Fruit fly (Drosophila melanogaster) whole organism, embryonic: Measurements from ENCODE around the gene spg.

ENCODE experiments used
- BEAF-32 ChIP-seq: fragments of 200-800 bp; sonication (Bioruptor generic); optimal IDR thresholded peaks from 3 replicates; lab custom pipeline; 2017; ENCODE audit warnings: missing biosample characterization, missing genetic modification characterization, mild to moderate bottlenecking, moderate library complexity, missing genetic modification reagents
- CG10321 ChIP-seq: fragments of 200-800 bp; sonication (Bioruptor generic); IDR thresholded peaks from 2 replicates; pipeline ENCODE4 v1.3.6; 2022; ENCODE audit warnings: missing biosample characterization, missing genetic modification characterization
- CG13894 ChIP-seq: fragments of 200-800 bp; sonication (Bioruptor generic); optimal IDR thresholded peaks from 3 replicates; lab custom pipeline; 2018; ENCODE audit warnings: missing biosample characterization, mild to moderate bottlenecking, missing genetic modification characterization, moderate library complexity
- CG14965 ChIP-seq: fragments of 200-800 bp; sonication (Bioruptor generic); optimal IDR thresholded peaks from 2 replicates; lab custom pipeline; 2016; ENCODE audit warnings: missing biosample characterization, missing genetic modification characterization, borderline replicate concordance
- CG1529 ChIP-seq: fragments of 200-800 bp; sonication (Bioruptor generic); optimal IDR thresholded peaks from 3 replicates; lab custom pipeline; 2018; ENCODE audit warnings: missing biosample characterization, missing genetic modification characterization
- CG15479 ChIP-seq: fragments of 200-800 bp; sonication (Bioruptor generic); optimal IDR thresholded peaks from 3 replicates; lab custom pipeline; 2019; ENCODE audit warnings: missing biosample characterization, mild to moderate bottlenecking, missing genetic modification characterization, moderate library complexity
- CG15601 ChIP-seq: fragments of 200-800 bp; sonication (Bioruptor generic); optimal IDR thresholded peaks from 3 replicates; lab custom pipeline; 2019; ENCODE audit warnings: missing biosample characterization, mild to moderate bottlenecking, missing genetic modification characterization, moderate library complexity
- CG15696 ChIP-seq: fragments of 200-800 bp; sonication (Bioruptor generic); optimal IDR thresholded peaks from 2 replicates; lab custom pipeline; 2019; ENCODE audit warnings: missing biosample characterization, mild to moderate bottlenecking, missing genetic modification characterization, moderate library complexity
- CG1832 ChIP-seq: fragments of 200-800 bp; sonication (Bioruptor generic); optimal IDR thresholded peaks from 2 replicates; lab custom pipeline; 2017; ENCODE audit warnings: missing biosample characterization, mild to moderate bottlenecking, missing genetic modification characterization, inconsistent platforms
- CG2116 ChIP-seq: fragments of 200-800 bp; sonication (Bioruptor generic); optimal IDR thresholded peaks from 3 replicates; lab custom pipeline; 2018; ENCODE audit warnings: missing biosample characterization, mild to moderate bottlenecking, missing genetic modification characterization
- CG2120 ChIP-seq: fragments of 200-800 bp; sonication (Bioruptor generic); optimal IDR thresholded peaks from 3 replicates; lab custom pipeline; 2016; ENCODE audit warnings: missing biosample characterization, missing genetic modification characterization
- CG2199 ChIP-seq: fragments of 200-800 bp; sonication (Bioruptor generic); IDR thresholded peaks from 3 replicates; pipeline ENCODE4 v1.3.6; 2022; ENCODE audit warnings: missing biosample characterization, missing genetic modification characterization
- CG32767 ChIP-seq: fragments of 200-800 bp; sonication (Bioruptor generic); IDR thresholded peaks from 2 replicates; pipeline ENCODE4 v1.3.6; 2022; ENCODE audit warnings: missing biosample characterization, missing genetic modification characterization
- CG4707 ChIP-seq: fragments of 200-800 bp; sonication (Bioruptor generic); optimal IDR thresholded peaks from 2 replicates; lab custom pipeline; 2018; ENCODE audit warnings: missing biosample characterization, mild to moderate bottlenecking, missing genetic modification characterization, moderate library complexity
- CG8290 ChIP-seq, 3 experiments: fragments of 200-800 bp; sonication (Bioruptor generic); optimal IDR thresholded peaks; 2 replicates each; lab custom pipeline; 2016 to 2019; ENCODE audit warnings: missing biosample characterization in 3 of 3, missing genetic modification characterization in 3 of 3, mild to moderate bottlenecking in 2 of 3, moderate library complexity in 1 of 3
- CG8478 ChIP-seq: fragments of >200 bp; optimal IDR thresholded peaks from 2 replicates; lab custom pipeline; 2018
- CTCF ChIP-seq: fragments of 200-800 bp; sonication (Bioruptor generic); optimal IDR thresholded peaks from 2 replicates; lab custom pipeline; 2017; ENCODE audit warnings: missing biosample characterization, mild to moderate bottlenecking, missing genetic modification characterization, moderate library complexity
- Deaf1 ChIP-seq: fragments of 200-800 bp; optimal IDR thresholded peaks from 3 replicates; lab custom pipeline; 2019; ENCODE audit warnings: missing biosample characterization, mild to moderate bottlenecking, missing genetic modification characterization, moderate library complexity
- Dll ChIP-seq: fragments of 200-800 bp; sonication (Bioruptor generic); IDR thresholded peaks from 4 replicates; pipeline ENCODE4 v1.3.6; 2022; ENCODE audit warnings: missing biosample characterization, missing genetic modification characterization; ENCODE audit not compliant: partially characterized antibody
- Drgx ChIP-seq: fragments of 200-800 bp; sonication (Bioruptor generic); IDR thresholded peaks from 2 replicates; pipeline ENCODE4 v1.3.6; 2022; ENCODE audit warnings: missing biosample characterization, missing genetic modification characterization
- Kr ChIP-seq: fragments of 200-800 bp; sonication (Bioruptor generic); optimal IDR thresholded peaks from 2 replicates; lab custom pipeline; 2017; ENCODE audit warnings: missing biosample characterization, mild to moderate bottlenecking, missing genetic modification characterization
- abd-A ChIP-seq: fragments of 200-800 bp; sonication (Bioruptor generic); optimal IDR thresholded peaks from 3 replicates; lab custom pipeline; 2019; ENCODE audit warnings: missing biosample characterization, mild to moderate bottlenecking, missing genetic modification characterization, moderate library complexity
- bbx ChIP-seq: fragments of 200-800 bp; sonication (Bioruptor generic); IDR thresholded peaks from 2 replicates; pipeline ENCODE4 v1.3.6; 2022; ENCODE audit warnings: missing biosample characterization, missing genetic modification characterization; ENCODE audit not compliant: partially characterized antibody
- bsh ChIP-seq, 2 experiments: fragments of 200-800 bp; sonication (Bioruptor generic); optimal IDR thresholded peaks; 2 replicates each; lab custom pipeline; 2017 to 2018; ENCODE audit warnings: mild to moderate bottlenecking in 2 of 2, missing biosample characterization in 2 of 2, missing genetic modification characterization in 2 of 2, moderate library complexity in 1 of 2
- caup ChIP-seq: fragments of 200-800 bp; sonication (Bioruptor generic); optimal IDR thresholded peaks from 3 replicates; lab custom pipeline; 2017; ENCODE audit warnings: missing biosample characterization, mild to moderate bottlenecking, missing genetic modification characterization, moderate library complexity; ENCODE audit not compliant: severe bottlenecking
- cg ChIP-seq: fragments of 200-800 bp; sonication (Bioruptor generic); optimal IDR thresholded peaks from 3 replicates; lab custom pipeline; 2019; ENCODE audit warnings: missing biosample characterization, mild to moderate bottlenecking, missing genetic modification characterization, moderate library complexity
- chinmo ChIP-seq: fragments of 200-800 bp; sonication (Bioruptor generic); IDR thresholded peaks from 4 replicates; pipeline ENCODE4 v1.3.6; 2022; ENCODE audit warnings: missing biosample characterization, missing genetic modification characterization; ENCODE audit not compliant: partially characterized antibody
- chm ChIP-seq: fragments of 200-800 bp; sonication (Bioruptor generic); IDR thresholded peaks from 2 replicates; pipeline ENCODE4 v1.3.6; 2022; ENCODE audit warnings: missing biosample characterization, missing genetic modification characterization
- ci ChIP-seq: fragments of 200-800 bp; sonication (Bioruptor generic); IDR thresholded peaks from 3 replicates; pipeline ENCODE4 v1.3.6; 2022; ENCODE audit warnings: missing biosample characterization, missing genetic modification characterization
- dm ChIP-seq: fragments of 200-800 bp; sonication (Bioruptor generic); optimal IDR thresholded peaks from 3 replicates; lab custom pipeline; 2016; ENCODE audit warnings: missing biosample characterization, missing genetic modification characterization
- dysf ChIP-seq: fragments of 200-800 bp; sonication (Bioruptor generic); IDR thresholded peaks from 3 replicates; pipeline ENCODE4 v1.3.6; 2022; ENCODE audit warnings: missing biosample characterization, missing genetic modification characterization
- ewg ChIP-seq: fragments of 200-800 bp; sonication (Bioruptor generic); optimal IDR thresholded peaks from 3 replicates; lab custom pipeline; 2017; ENCODE audit warnings: mild to moderate bottlenecking, missing biosample characterization, missing genetic modification reagents, missing genetic modification characterization
- fu2 ChIP-seq: fragments of 200-800 bp; sonication (Bioruptor generic); optimal IDR thresholded peaks from 2 replicates; lab custom pipeline; 2016; ENCODE audit warnings: missing biosample characterization, missing genetic modification characterization
- gt ChIP-seq: fragments of 200-800 bp; sonication (Bioruptor generic); IDR thresholded peaks from 2 replicates; pipeline ENCODE4 v1.3.6; 2022; ENCODE audit warnings: missing biosample characterization, missing genetic modification characterization
- jing ChIP-seq: fragments of 200-800 bp; sonication (Bioruptor generic); optimal IDR thresholded peaks from 2 replicates; lab custom pipeline; 2018; ENCODE audit warnings: missing biosample characterization, mild to moderate bottlenecking, missing genetic modification characterization
- kni ChIP-seq: fragments of 200-800 bp; sonication (Bioruptor generic); optimal IDR thresholded peaks from 3 replicates; lab custom pipeline; 2017; ENCODE audit warnings: mild to moderate bottlenecking, missing biosample characterization, missing genetic modification reagents, missing genetic modification characterization
- lbe ChIP-seq: fragments of 200-800 bp; sonication (Bioruptor generic); optimal IDR thresholded peaks from 2 replicates; lab custom pipeline; 2016; ENCODE audit warnings: missing biosample characterization, mild to moderate bottlenecking, missing genetic modification characterization
- nom ChIP-seq: fragments of 200-800 bp; sonication (Bioruptor generic); optimal IDR thresholded peaks from 2 replicates; lab custom pipeline; 2017; ENCODE audit warnings: missing biosample characterization, missing genetic modification characterization, mild to moderate bottlenecking, moderate library complexity, missing genetic modification reagents
- rib ChIP-seq: fragments of 200-800 bp; sonication (Bioruptor generic); IDR thresholded peaks from 2 replicates; pipeline ENCODE4 v1.3.6; 2022; ENCODE audit warnings: missing biosample characterization, missing genetic modification characterization
- salm ChIP-seq: fragments of 200-800 bp; sonication (Bioruptor generic); optimal IDR thresholded peaks from 2 replicates; lab custom pipeline; 2018; ENCODE audit warnings: missing biosample characterization, mild to moderate bottlenecking, missing genetic modification characterization
- sd ChIP-seq: fragments of 200-800 bp; sonication (Bioruptor generic); optimal IDR thresholded peaks from 3 replicates; lab custom pipeline; 2018; ENCODE audit warnings: missing biosample characterization, mild to moderate bottlenecking, missing genetic modification characterization, moderate library complexity
- sens ChIP-seq: fragments of 200-800 bp; sonication (Bioruptor generic); peaks from one replicate; lab custom pipeline; 2016; ENCODE audit warnings: missing biosample characterization, missing genetic modification characterization
- sqz ChIP-seq: fragments of 200-800 bp; sonication (Bioruptor generic); optimal IDR thresholded peaks from 3 replicates; lab custom pipeline; 2018; ENCODE audit warnings: missing biosample characterization, mild to moderate bottlenecking, missing genetic modification characterization
- stwl ChIP-seq: fragments of 200-800 bp; sonication (Bioruptor generic); optimal IDR thresholded peaks from 3 replicates; lab custom pipeline; 2018; ENCODE audit warnings: missing biosample characterization, mild to moderate bottlenecking, missing genetic modification characterization, moderate library complexity
- ttk ChIP-seq: fragments of 200-800 bp; sonication (Bioruptor generic); IDR thresholded peaks from 2 replicates; pipeline ENCODE4 v2.1.2; 2022; ENCODE audit warnings: missing biosample characterization, missing genetic modification characterization
- z ChIP-seq: fragments of 200-800 bp; sonication (Bioruptor generic); IDR thresholded peaks from 3 replicates; pipeline ENCODE4 v1.3.6; 2022; ENCODE audit warnings: missing biosample characterization, missing genetic modification characterization
- zen ChIP-seq: fragments of 200-800 bp; sonication (Bioruptor generic); optimal IDR thresholded peaks from 3 replicates; lab custom pipeline; 2018; ENCODE audit warnings: missing biosample characterization, mild to moderate bottlenecking, missing genetic modification characterization, moderate library complexity

Gene spg

dm6 chr3R:28857287-28858024, 12.4 kb downstream of the spg start (continued):
- TF ChIP-seq ttk (GFP tag; lab: Robert Waterston, UW) (peak; percentile 51), CG1529 (GFP tag; lab: Kevin White, UChicago) (peak; percentile 62), zen (no peak), CG4707 (peak; percentile 7), fu2 (GFP tag; lab: Kevin White, UChicago) (no peak)

- peak; percentile 72 for TF ChIP-seq CG1832 (GFP tag; lab: Kevin White, UChicago)
- no peak for TF ChIP-seq gt (GFP tag; lab: Robert Waterston, UW)
- TF ChIP-seq ci (GFP tag; lab: Robert Waterston, UW), result peak; percentile 16; the same call in 1 of the 3 replicates
- peak; percentile 10; the same call in 1 of the 4 replicates for TF ChIP-seq Dll (GFP tag; lab: Robert Waterston, UW)
- no peak for TF ChIP-seq caup (GFP tag; lab: Kevin White, UChicago)
- no peak for TF ChIP-seq CG15696 (tag; lab: Kevin White, UChicago)
- TF ChIP-seq sd (tag; lab: Kevin White, UChicago), result peak; percentile 21
- TF ChIP-seq chm (GFP tag; lab: Robert Waterston, UW), result peak; percentile 18; the same call in 1 of the 2 replicates
- TF ChIP-seq z (GFP tag; lab: Robert Waterston, UW), result peak; percentile 44; the same call in 1 of the 3 replicates
- TF ChIP-seq dysf, result no peak
- TF ChIP-seq sqz (GFP tag; lab: Kevin White, UChicago), result peak; percentile 80
- peak; percentile 26 for TF ChIP-seq CG15601 (tag; lab: Kevin White, UChicago)
- peak; percentile 84; the same call in 3 of the 4 replicates for TF ChIP-seq chinmo (GFP tag; lab: Robert Waterston, UW)
- TF ChIP-seq BEAF-32 (GFP tag; lab: Kevin White, UChicago), result peak; percentile 5
- peak; percentile 99 for TF ChIP-seq nom (GFP tag; lab: Kevin White, UChicago)
- TF ChIP-seq salm, result no peak
- TF ChIP-seq CG14965, result no peak
- peak; percentile 8 for TF ChIP-seq kni (GFP tag; lab: Kevin White, UChicago)
- TF ChIP-seq Drgx, result peak; percentile 78
- no peak for TF ChIP-seq CG2120 (GFP tag; lab: Kevin White, UChicago)
- peak; percentile 69 for TF ChIP-seq sens (GFP tag; lab: Kevin White, UChicago)
- TF ChIP-seq CTCF (GFP tag; lab: Kevin White, UChicago), result peak; percentile 4
- TF ChIP-seq lbe (GFP tag; lab: Kevin White, UChicago), result peak; percentile 26
- peak; percentile 94 for TF ChIP-seq CG10321
- no peak for TF ChIP-seq dm (GFP tag; lab: Kevin White, UChicago)
- peak; percentile 50 for TF ChIP-seq CG8478 (lab: Kevin White, UChicago)
- peak; percentile 35 for TF ChIP-seq CG13894
- 0 out of 2 replicates have a peak, but pooled peaks have one; percentile 10 for TF ChIP-seq bbx
- TF ChIP-seq CG2116 (GFP tag; lab: Kevin White, UChicago), result peak; percentile 26
- peak; percentile 71 for TF ChIP-seq Kr (GFP tag; lab: Kevin White, UChicago)
- peak; percentile 81 for TF ChIP-seq cg (GFP tag; lab: Kevin White, UChicago)
- no peak for TF ChIP-seq jing (GFP tag; lab: Kevin White, UChicago)
- peak; percentile 35 for TF ChIP-seq stwl (tag; lab: Kevin White, UChicago)
- peak; percentile 43 for TF ChIP-seq abd-A
- TF ChIP-seq CG8290 (GFP tag; optimal IDR thresholded peaks at IDR 0.05; lab: Kevin White, UChicago), result peak; percentile 24
- no peak for TF ChIP-seq CG8290 (tag; optimal IDR thresholded peaks at IDR 0.05; lab: Kevin White, UChicago)
- TF ChIP-seq ewg (GFP tag; lab: Kevin White, UChicago), result peak; percentile 27
- TF ChIP-seq CG2199, result peak; percentile 84
- TF ChIP-seq Deaf1 (tag; lab: Kevin White, UChicago), result peak; percentile 69
- TF ChIP-seq CG32767, result 0 out of 2 replicates have a peak, but pooled peaks have one; percentile 38
- peak; percentile 58 for TF ChIP-seq CG15479 (GFP tag; lab: Kevin White, UChicago)
- peak in 1 of 2 experiments; percentile 90 for TF ChIP-seq bsh (GFP tag; optimal IDR thresholded peaks at IDR 0.05; lab: Kevin White, UChicago)
- peak; percentile 35; the same call in 1 of the 2 replicates for TF ChIP-seq rib (GFP tag; lab: Robert Waterston, UW)
Observed at dm6 chr3R:28858241-28858647, 13.2 kb downstream of the spg start.
